Worm (Caenorhabditis elegans): ENCODE results near the gene R10H10.3.

Gene R10H10.3

DNA sequence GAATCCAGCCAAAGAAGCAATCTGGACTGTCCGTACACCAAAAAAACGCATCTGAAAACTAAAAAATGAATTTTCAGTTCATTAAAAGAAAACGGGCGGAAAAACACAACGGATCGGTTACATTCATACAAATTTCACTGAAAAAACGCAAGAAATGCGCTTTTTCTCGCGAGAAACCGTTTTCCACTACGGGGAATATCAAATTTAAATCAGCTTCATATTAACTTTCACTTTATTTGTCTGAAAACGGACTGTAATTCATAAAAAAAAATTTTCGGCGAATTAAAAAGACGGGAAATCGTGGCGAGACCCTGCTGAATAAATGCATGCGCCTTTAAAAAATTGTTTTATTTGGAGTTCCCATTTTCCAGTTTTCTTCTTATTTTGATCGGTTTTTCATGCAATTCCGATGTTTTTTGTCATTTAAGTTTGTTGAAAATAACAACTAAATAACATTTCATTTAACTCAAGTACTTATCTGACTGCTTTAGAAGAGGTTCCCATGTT, 20.5 kb upstream of the R10H10.3 start, which contains the start of gene pges-2:
TSS of gene pges-2 (minus strand) at position 51 of the 507 bp plus-strand sequence.
- TF ChIP-seq rnt-1 (tag; optimal IDR thresholded peaks at IDR 0.05) (no peak), lin-15B (tag; optimal IDR thresholded peaks at IDR 0.05) (no peak), ztf-4 (tag; optimal IDR thresholded peaks at IDR 0.05) (no peak), unc-86 (tag; optimal IDR thresholded peaks at IDR 0.05) (no peak), vab-15 (tag; optimal IDR thresholded peaks at IDR 0.05) (no peak), hpl-2 (GFP tag; optimal IDR thresholded peaks at IDR 0.05) (no peak), tbx-2 (tag; optimal IDR thresholded peaks at IDR 0.05) (no peak), efl-3 (GFP tag; optimal IDR thresholded peaks at IDR 0.05) (no peak), alr-1 (tag; optimal IDR thresholded peaks at IDR 0.05; ENCODE audit: borderline replicate concordance) (no peak), unc-62 (GFP tag; optimal IDR thresholded peaks at IDR 0.05) (no peak), lin-13 (GFP tag; optimal IDR thresholded peaks at IDR 0.05) (no peak), lin-39 (tag; optimal IDR thresholded peaks at IDR 0.05) (no peak), efl-1 (optimal IDR thresholded peaks at IDR 0.05) (peak; percentile 40 to 43), efl-1 (GFP tag; optimal IDR thresholded peaks at IDR 0.05 in 1 of 2) (peak; percentile 39 to 90), skn-1 (tag; optimal IDR thresholded peaks at IDR 0.05) (no peak), jun-1 (tag; optimal IDR thresholded peaks at IDR 0.05) (no peak), hlh-4 (tag; optimal IDR thresholded peaks at IDR 0.05) (no peak), snpc-4 (tag; optimal IDR thresholded peaks at IDR 0.05) (no peak), fkh-8 (tag; optimal IDR thresholded peaks at IDR 0.05) (no peak), ztf-11 (tag; optimal IDR thresholded peaks at IDR 0.05) (no peak), mab-9 (GFP tag; IDR thresholded peaks at IDR 0.05) (no peak), nhr-28 (tag; optimal IDR thresholded peaks at IDR 0.05) (no peak), sptf-1 (tag; optimal IDR thresholded peaks at IDR 0.05) (no peak), ets-5 (GFP tag; IDR thresholded peaks at IDR 0.05) (no peak), egl-13 (tag; optimal IDR thresholded peaks at IDR 0.05) (no peak), nhr-76 (tag; optimal IDR thresholded peaks at IDR 0.05) (no peak), mdl-1 (tag; optimal IDR thresholded peaks at IDR 0.05) (no peak), pax-3 (tag; optimal IDR thresholded peaks at IDR 0.05) (no peak), Y116A8C.19 (tag; optimal IDR thresholded peaks at IDR 0.05; ENCODE audit: borderline replicate concordance) (no peak), zag-1 (tag; optimal IDR thresholded peaks at IDR 0.05) (no peak), ceh-88 (GFP tag; IDR thresholded peaks at IDR 0.05) (no peak), nhr-47 (tag; optimal IDR thresholded peaks at IDR 0.05) (peak; percentile 23), dpl-1 (GFP tag; optimal IDR thresholded peaks at IDR 0.05) (peak in 2 of 3 experiments; percentile 41 to 43), sox-4 (tag; optimal IDR thresholded peaks at IDR 0.05) (no peak), hlh-17 (GFP tag; optimal IDR thresholded peaks at IDR 0.05; ENCODE audit: borderline replicate concordance) (no peak), nhr-90 (tag; optimal IDR thresholded peaks at IDR 0.05; ENCODE audit: poor library complexity) (no peak), ceh-63 (GFP tag; optimal IDR thresholded peaks at IDR 0.05) (no peak), lin-35 (GFP tag; optimal IDR thresholded peaks at IDR 0.05) (peak; percentile 19 to 44), dsc-1 (tag; optimal IDR thresholded peaks at IDR 0.05) (no peak), fkh-10 (GFP tag; optimal IDR thresholded peaks at IDR 0.05) (no peak), unc-98 (GFP tag; IDR thresholded peaks at IDR 0.05) (no peak), nhr-84 (tag; optimal IDR thresholded peaks at IDR 0.05) (no peak), nhr-20 (tag; optimal IDR thresholded peaks at IDR 0.05) (no peak), C04F5.9 (tag; optimal IDR thresholded peaks at IDR 0.05) (no peak), zip-4 (GFP tag; optimal IDR thresholded peaks at IDR 0.05) (no peak), nhr-19 (GFP tag; conservative IDR thresholded peaks at IDR 0.05) (no peak), lsy-2 (tag; optimal IDR thresholded peaks at IDR 0.05) (peak; percentile 52 to 66), ces-1 (GFP tag; optimal IDR thresholded peaks at IDR 0.05) (no peak), C16A3.4 (tag; optimal IDR thresholded peaks at IDR 0.05) (no peak), swsn-7 (tag; optimal IDR thresholded peaks at IDR 0.05) (peak; percentile 19), unc-30 (tag; optimal IDR thresholded peaks at IDR 0.05) (no peak), aly-2 (tag; optimal IDR thresholded peaks at IDR 0.05) (no peak), unc-130 (tag; optimal IDR thresholded peaks at IDR 0.05) (no peak), nhr-77 (tag; optimal IDR thresholded peaks at IDR 0.05) (no peak)
